Fruit fly (Drosophila melanogaster): ENCODE data around the gene TwdlY.

The TwdlY gene

DNA sequence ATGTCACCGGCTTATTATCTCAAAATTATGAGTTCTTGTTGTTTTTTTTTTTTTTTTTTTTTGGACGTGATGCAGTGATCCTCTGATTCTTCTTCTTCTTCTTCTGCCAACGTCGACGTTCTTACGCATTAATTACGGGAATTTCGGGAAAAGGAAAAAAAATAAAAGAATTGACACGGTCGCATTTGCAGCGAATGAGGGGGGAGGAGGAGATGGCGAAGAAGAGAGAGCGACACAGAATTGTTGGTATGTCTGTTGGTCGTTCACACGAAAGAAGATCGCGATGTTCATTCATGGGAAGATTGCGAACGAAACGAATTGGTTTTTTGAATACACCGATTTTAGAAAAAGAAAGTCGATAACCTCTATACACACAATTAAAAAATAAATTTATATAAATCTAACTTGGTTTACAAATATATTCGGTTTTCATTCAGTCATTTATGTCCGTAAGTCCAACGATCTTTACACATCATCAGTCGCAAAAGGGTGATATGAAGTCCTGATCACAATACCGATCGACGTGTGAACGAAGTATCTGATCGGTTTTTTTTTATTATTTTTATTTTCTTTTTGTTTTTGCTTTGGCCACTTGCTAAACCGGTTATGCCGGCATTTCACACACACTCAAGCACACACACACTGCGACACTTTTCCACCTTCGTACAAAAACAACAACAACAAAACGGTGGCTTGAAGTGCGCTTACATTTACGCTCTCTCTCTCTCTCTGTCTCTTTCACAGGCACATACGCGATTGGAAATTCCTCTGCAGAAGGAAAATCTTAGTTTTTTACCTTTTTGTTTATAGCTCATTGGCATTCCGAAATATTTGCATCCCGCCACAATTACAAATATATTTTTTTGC, 16.2 kb downstream of the TwdlY start (continued):
- TF ChIP-seq ac (GFP tag; optimal IDR thresholded peaks at IDR 0.05) (peak; percentile 49), pros (GFP tag; optimal IDR thresholded peaks at IDR 0.05) (peak; percentile 55), dpn (GFP tag; optimal IDR thresholded peaks at IDR 0.05) (peak; percentile 16 to 48), wor (GFP tag; IDR thresholded peaks at IDR 0.05) (peak; percentile 26; the same call in 1 of the 2 replicates), HLH3B (GFP tag; IDR thresholded peaks at IDR 0.05) (no peak), hth (optimal IDR thresholded peaks at IDR 0.05) (no peak), Med (GFP tag) (peak; percentile 85), Mrtf (GFP tag; IDR thresholded peaks at IDR 0.05) (peak; percentile 16; the same call in 1 of the 3 replicates), repo (GFP tag; optimal IDR thresholded peaks at IDR 0.05) (no peak), Bgb (GFP tag; IDR thresholded peaks at IDR 0.05; ENCODE audit: partially characterized antibody) (no peak), CG14441 (GFP tag; IDR thresholded peaks at IDR 0.05) (no peak), pb (GFP tag; optimal IDR thresholded peaks at IDR 0.05) (no peak), CG4617 (GFP tag; optimal IDR thresholded peaks at IDR 0.05; ENCODE audit: borderline replicate concordance) (no peak), emc (GFP tag; optimal IDR thresholded peaks at IDR 0.05) (no peak), CG31365 (tag; optimal IDR thresholded peaks at IDR 0.05) (peak; percentile 9), pfk (GFP tag; optimal IDR thresholded peaks at IDR 0.05) (no peak), Awh (GFP tag; IDR thresholded peaks at IDR 0.05) (0 out of 2 replicates have a peak, but pooled peaks have one; percentile 16), pita (GFP tag; optimal IDR thresholded peaks at IDR 0.05) (no peak), CG6683 (GFP tag; optimal IDR thresholded peaks at IDR 0.05) (peak; percentile 35), CG17385 (GFP tag; optimal IDR thresholded peaks at IDR 0.05) (peak; percentile 68), HLH4C (GFP tag; IDR thresholded peaks at IDR 0.05; ENCODE audit: partially characterized antibody) (no peak), nom (GFP tag; optimal IDR thresholded peaks at IDR 0.05) (peak; percentile 97), Lim3 (GFP tag; IDR thresholded peaks at IDR 0.05) (no peak), jigr1 (GFP tag; IDR thresholded peaks at IDR 0.05) (no peak), sna (GFP tag; IDR thresholded peaks at IDR 0.05; ENCODE audit: partially characterized antibody) (no peak), croc (GFP tag; conservative IDR thresholded peaks at IDR 0.05) (no peak; the same call in 2 of the 3 replicates), z (GFP tag; IDR thresholded peaks at IDR 0.05) (no peak), kah (GFP tag; optimal IDR thresholded peaks at IDR 0.05) (peak; percentile 52), Atf-2 (GFP tag; optimal IDR thresholded peaks at IDR 0.05) (no peak), CG14050 (GFP tag; IDR thresholded peaks at IDR 0.05) (peak; percentile 42; the same call in 1 of the 3 replicates), lola (GFP tag; optimal IDR thresholded peaks at IDR 0.05) (peak in 1 of 3 experiments; percentile 85), nerfin-1 (tag; optimal IDR thresholded peaks at IDR 0.05) (peak; percentile 65), Six4 (GFP tag; optimal IDR thresholded peaks at IDR 0.05) (peak; percentile 48), disco-r (GFP tag; optimal IDR thresholded peaks at IDR 0.05) (no peak), CrebB (tag; optimal IDR thresholded peaks at IDR 0.05) (peak; percentile 62), CG14965 (GFP tag; optimal IDR thresholded peaks at IDR 0.05; ENCODE audit: borderline replicate concordance) (no peak), D (optimal IDR thresholded peaks at IDR 0.05) (no peak), D (GFP tag; optimal IDR thresholded peaks at IDR 0.05) (peak; percentile 73), yki (optimal IDR thresholded peaks at IDR 0.05) (no peak), Deaf1 (tag; optimal IDR thresholded peaks at IDR 0.05) (peak; percentile 49), grn (GFP tag; optimal IDR thresholded peaks at IDR 0.05) (no peak), gsb-n (tag; optimal IDR thresholded peaks at IDR 0.05) (peak; percentile 73), mam (GFP tag; optimal IDR thresholded peaks at IDR 0.05) (no peak), grau (tag; optimal IDR thresholded peaks at IDR 0.05) (peak; percentile 81), TFAM (GFP tag; optimal IDR thresholded peaks at IDR 0.05) (no peak), Gug (GFP tag; IDR thresholded peaks at IDR 0.05) (no peak), NfI (GFP tag; optimal IDR thresholded peaks at IDR 0.05) (peak; percentile 69), gcm2 (GFP tag; optimal IDR thresholded peaks at IDR 0.05) (no peak), tgo (GFP tag; IDR thresholded peaks at IDR 0.05) (peak; percentile 47; the same call in 1 of the 3 replicates)

All from whole organism, embryonic.